Worm (Caenorhabditis elegans): ENCODE measurements around the gene sro-1.
A peak's percentile ranks its signal among the peaks of the same experiment; 100 is the strongest.

Gene sro-1

DNA sequence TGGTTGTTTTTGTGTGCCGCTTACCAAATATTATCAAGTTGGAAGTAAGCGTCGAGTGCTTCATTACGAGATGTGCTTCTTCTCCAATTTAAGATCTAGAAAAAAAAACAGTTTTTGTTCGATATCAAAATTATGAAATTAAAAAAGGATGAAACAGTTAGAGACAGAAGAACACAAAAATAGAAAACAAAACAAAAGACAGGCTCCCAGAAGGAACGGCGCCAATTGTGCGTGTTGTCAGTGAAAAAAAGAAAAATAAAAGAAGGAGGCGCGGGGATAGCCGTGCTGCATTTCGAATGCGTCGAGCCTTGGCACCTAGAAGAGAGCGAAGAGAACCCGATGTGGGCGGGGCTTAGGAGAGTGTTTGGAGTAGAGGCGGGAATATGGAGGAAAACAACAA, at the start of gene sro-1:
sro-1 (minus strand) TSS at position 101 of the 400 bp plus-strand sequence.
- TF ChIP-seq dao-5 (tag; optimal IDR thresholded peaks at IDR 0.05) (no peak), W03F9.2 (tag; optimal IDR thresholded peaks at IDR 0.05) (no peak), him-1 (tag; optimal IDR thresholded peaks at IDR 0.05) (no peak)

DNA sequence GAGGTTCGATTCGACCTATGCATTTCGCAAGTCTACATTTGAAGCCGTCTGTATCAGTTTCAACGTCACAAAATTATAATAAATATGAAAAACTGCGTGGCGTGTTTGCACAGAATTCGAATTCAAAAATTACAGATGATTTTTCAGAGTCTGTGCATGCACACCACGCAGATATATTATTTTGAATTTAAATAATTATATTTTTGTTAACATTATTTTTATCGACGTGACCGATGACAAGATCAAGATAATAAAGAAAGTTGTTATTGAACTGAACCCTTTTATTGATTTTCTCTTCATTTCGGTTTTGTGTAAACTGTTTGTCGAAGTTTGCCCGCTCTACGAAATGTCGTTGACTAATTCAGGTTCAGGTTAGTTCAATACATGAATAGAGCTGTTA, 39.6 kb upstream of the sro-1 start, which contains the start of gene C28F5.1:
C28F5.1 (plus strand) TSS at position 301 of the 400 bp plus-strand sequence.
- TF ChIP-seq him-1 (tag; optimal IDR thresholded peaks at IDR 0.05) (no peak), dao-5 (tag; optimal IDR thresholded peaks at IDR 0.05) (no peak), W03F9.2 (tag; optimal IDR thresholded peaks at IDR 0.05) (no peak)

DNA sequence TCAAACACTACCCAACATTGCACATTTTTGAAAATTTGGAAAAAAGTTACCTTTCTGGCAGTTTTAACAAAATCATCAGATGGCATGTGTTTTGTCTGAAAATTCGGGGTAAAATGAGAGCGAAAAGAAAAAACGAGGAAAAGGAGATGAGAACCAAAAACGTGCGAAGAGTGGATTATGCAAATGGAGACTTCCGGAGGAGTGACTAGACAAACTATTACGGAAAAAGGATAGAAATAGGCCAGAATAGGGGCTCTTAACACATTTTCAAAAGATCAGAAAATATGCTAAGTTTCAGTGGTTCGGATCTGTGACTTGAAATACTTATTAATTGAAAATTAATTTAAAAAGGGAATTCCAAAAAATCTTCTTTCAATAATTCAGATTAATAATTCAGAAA, 34.0 kb upstream of the sro-1 start, which contains the start of gene srab-14:
srab-14 (minus strand) TSS at position 101 of the 400 bp plus-strand sequence.
- TF ChIP-seq dao-5 (tag; optimal IDR thresholded peaks at IDR 0.05), result no peak
- no peak for TF ChIP-seq him-1 (tag; optimal IDR thresholded peaks at IDR 0.05)

DNA sequence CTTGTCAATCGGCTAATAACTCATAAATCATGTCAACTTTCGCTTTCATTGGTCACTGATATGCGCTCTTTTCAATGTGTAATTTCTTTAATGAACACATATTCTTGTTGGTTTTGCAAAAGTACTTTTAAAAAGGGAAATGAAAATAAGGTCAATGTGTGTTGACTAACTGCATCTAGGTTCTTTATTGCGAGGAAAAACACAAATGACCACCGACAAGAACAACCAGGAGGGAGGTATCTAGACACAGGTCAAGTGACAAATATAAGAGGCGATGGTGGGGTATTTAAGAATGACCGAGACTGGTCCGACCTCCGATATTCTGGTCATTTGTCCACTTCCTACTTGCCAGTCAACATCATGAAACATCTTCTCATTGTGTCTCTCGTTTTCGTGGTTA, 30.7 kb upstream of the sro-1 start, which contains the start of gene spi-1:
spi-1 (plus strand) TSS at position 178 of the 400 bp plus-strand sequence.
- TF ChIP-seq W03F9.2 (tag; optimal IDR thresholded peaks at IDR 0.05) (no peak), him-1 (tag; optimal IDR thresholded peaks at IDR 0.05) (no peak), dao-5 (tag; optimal IDR thresholded peaks at IDR 0.05) (no peak)

DNA sequence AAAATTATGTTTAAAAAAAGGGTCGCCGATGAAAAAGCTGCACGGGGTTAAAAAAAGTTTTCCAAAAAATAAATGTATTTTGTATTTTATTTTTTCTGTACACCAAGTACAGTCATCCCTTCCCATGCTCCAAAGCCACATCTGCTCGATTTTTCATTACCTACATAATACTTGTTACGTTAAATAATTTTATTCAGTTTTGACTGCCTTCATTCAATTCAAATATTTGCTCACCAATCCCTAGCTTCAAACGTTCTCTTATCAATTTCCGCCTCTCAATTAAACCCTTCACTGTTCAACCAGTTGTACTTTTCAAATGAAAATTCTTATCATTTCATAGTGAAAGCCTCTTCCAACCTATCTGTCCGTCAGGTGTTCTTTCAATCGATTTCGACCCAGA, 28.7 kb upstream of the sro-1 start, which contains the start of gene R10H1.1:
R10H1.1 (plus strand) TSS at position 301 of the 400 bp plus-strand sequence.
- no peak for TF ChIP-seq him-1 (tag; optimal IDR thresholded peaks at IDR 0.05)
- TF ChIP-seq dao-5 (tag; optimal IDR thresholded peaks at IDR 0.05), result no peak
- TF ChIP-seq W03F9.2 (tag; optimal IDR thresholded peaks at IDR 0.05), result no peak

DNA sequence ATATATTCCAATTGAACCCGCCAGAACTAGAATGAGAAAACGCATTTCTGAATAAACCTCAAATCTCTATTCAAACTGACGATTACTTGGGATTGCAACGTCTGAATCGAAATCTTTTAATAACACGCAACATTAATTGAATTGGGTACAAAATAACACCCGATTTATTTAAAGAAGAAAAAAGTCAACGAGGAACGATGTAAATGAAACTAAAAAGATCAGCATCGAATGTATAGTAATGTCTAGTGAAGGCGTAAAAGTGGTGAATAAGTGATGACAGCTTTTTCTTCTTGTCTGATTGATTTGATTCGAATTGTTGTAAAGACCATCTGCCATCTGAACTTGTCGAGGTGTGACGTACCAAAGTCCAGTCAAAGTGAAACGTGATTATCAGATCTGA, 28.2 kb upstream of the sro-1 start, which contains the start of gene nas-23:
nas-23 (minus strand) TSS at position 101 of the 400 bp plus-strand sequence.
- TF ChIP-seq dao-5 (tag; optimal IDR thresholded peaks at IDR 0.05), result no peak
- no peak for TF ChIP-seq him-1 (tag; optimal IDR thresholded peaks at IDR 0.05)
- TF ChIP-seq W03F9.2 (tag; optimal IDR thresholded peaks at IDR 0.05), result no peak

DNA sequence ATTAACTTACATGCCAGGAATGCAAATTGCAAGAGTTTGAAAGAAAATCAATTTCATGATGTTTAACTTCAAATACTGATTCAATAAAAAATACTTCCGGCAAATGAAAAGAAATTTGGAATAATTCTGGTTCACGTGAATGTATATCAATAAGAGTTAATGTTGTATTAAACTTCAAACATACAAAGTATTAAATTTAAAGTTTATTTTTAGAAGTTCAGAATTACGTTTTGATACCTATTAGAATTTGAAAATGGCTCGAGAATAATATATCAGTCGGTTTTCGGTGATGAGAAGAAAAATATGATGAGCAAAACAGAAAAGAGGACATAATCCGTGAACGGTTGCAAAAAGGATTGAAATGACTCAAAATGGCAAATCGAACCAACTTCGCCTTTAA, 24.2 kb upstream of the sro-1 start, which contains the start of gene D1022.9:
D1022.9 (minus strand) TSS at position 101 of the 400 bp plus-strand sequence.
- TF ChIP-seq W03F9.2 (tag; optimal IDR thresholded peaks at IDR 0.05) (no peak), him-1 (tag; optimal IDR thresholded peaks at IDR 0.05) (no peak), dao-5 (tag; optimal IDR thresholded peaks at IDR 0.05) (no peak)

DNA sequence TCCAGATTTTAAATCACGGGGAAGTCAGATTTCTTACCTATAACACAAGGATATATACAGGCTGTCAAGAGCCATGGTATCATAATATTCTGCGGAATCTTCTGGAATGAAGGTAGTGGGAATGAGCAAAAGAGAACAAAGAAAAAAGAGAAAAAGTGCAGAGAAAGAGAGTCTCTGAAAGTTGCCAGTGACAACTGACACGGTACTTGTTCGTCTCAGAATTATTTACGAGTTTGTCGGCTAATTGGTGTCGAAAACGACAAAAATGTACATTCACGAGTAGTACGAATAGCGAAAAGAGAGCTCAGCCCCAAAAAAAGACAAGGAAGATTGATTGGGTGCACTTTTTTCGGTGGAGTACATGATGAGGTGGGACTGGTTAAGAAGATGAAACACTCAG, 17.6 kb upstream of the sro-1 start, which contains the start of gene cah-2:
cah-2 (minus strand) TSS at position 101 of the 400 bp plus-strand sequence.
- TF ChIP-seq W03F9.2 (tag; optimal IDR thresholded peaks at IDR 0.05), result no peak
- no peak for TF ChIP-seq dao-5 (tag; optimal IDR thresholded peaks at IDR 0.05)
- no peak for TF ChIP-seq him-1 (tag; optimal IDR thresholded peaks at IDR 0.05)

DNA sequence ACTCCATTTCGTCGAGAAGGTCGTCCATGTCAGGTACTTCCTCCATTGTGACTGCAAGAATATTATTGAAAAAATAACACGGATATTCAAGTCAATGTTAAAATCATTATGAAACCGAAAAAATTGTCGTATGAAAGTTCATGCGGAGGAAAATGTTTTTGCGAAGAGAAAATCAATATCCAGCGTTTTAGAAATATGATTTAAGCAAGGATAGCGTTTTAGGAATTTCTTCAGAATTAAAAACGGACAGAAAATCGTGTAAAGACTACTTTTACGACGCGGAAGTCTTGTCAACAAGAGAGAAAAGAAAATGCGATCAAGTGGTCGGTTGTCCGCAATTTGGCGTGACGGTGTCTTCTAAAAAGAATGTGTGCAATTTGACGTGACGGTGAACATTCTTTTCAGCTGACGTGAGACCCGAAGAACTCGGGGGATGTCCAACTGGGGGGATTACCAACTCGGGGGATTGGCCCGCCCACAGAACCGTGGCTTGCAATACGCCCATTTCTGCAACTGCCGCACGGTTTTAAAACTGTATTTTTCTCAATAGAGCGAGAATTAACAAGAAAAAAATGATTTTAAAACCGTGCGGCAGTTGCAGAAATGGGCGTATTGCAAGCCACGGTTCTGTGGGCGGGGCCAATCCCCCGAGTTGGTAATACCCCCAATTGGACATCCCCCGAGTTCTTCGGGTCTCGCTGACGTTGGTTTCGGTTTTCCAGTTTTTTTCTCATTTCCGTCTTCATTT, 13.2 kb upstream of the sro-1 start, which contains the start of the genes aka-1 and ubc-6:
aka-1 (minus strand) TSS at position 51 of the 748 bp plus-strand sequence.
ubc-6 (plus strand) TSS at position 701 of the 748 bp plus-strand sequence.
- peak; percentile 78 for TF ChIP-seq him-1 (tag; optimal IDR thresholded peaks at IDR 0.05)
- peak; percentile 71 for TF ChIP-seq W03F9.2 (tag; optimal IDR thresholded peaks at IDR 0.05)
- peak; percentile 7 for TF ChIP-seq dao-5 (tag; optimal IDR thresholded peaks at IDR 0.05)

DNA sequence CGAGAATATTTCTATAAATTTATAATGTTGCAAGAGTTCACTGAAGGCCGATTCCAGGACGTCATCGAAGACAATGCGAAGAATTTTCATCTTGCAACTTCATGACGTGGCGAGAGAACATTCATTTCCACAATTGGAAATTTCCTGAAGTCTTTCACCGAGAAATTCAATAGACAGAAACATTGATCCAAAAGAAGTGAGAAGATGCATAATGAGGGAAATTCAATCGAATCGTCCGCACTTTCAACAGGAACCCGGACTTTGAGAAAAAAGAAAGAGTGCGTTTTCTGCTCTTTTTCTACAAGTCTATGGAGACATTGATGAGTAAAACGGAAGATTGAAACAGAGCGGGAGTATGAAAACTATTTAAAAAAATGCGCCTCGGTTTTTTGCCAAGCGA, 3.9 kb upstream of the sro-1 start:
- TF ChIP-seq him-1 (tag; optimal IDR thresholded peaks at IDR 0.05) (no peak), W03F9.2 (tag; optimal IDR thresholded peaks at IDR 0.05) (no peak), dao-5 (tag; optimal IDR thresholded peaks at IDR 0.05) (no peak)

DNA sequence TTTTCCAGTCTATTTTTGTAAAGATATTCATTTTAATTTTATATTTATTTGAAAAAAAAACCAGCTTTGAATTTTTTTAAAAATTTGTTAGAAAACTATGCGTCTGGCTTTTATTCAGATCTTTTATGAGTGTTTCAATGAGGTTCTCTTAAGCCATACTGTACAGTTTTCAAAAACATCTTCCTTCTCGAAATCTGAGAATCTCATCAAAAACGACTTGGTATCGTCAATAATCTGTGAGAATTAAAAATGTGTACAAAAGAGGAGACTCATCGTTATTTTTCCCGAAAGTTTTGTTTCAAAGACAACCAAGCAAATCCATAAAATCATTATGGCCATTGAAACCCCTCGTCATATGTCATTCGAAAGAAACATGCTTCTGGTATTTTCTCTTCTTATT, 6.2 kb downstream of the sro-1 start, which contains the start of gene D1022.2:
D1022.2 (plus strand) TSS at position 301 of the 400 bp plus-strand sequence.
- TF ChIP-seq him-1 (tag; optimal IDR thresholded peaks at IDR 0.05), result no peak
- TF ChIP-seq dao-5 (tag; optimal IDR thresholded peaks at IDR 0.05), result no peak
- TF ChIP-seq W03F9.2 (tag; optimal IDR thresholded peaks at IDR 0.05), result no peak

DNA sequence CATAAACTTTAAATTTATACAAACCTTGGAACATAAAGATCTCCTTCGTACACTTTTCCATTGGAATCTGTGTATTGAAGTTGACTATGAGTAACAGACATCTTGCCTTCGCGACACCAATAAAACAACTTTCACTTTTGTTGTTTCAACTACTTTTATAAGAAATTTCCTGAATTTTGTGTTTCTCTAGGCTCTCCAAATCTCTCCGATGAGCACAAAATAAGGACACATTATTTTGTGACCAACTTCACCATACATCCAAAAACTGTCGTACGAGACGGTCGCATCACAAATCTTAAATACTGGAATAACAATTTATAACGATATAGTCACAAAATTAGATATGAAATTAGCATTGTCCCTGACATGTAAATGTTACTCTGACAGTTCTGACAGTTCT, 6.7 kb downstream of the sro-1 start, which contains the start of gene D1022.5:
D1022.5 (minus strand) TSS at position 101 of the 400 bp plus-strand sequence.
- TF ChIP-seq him-1 (tag; optimal IDR thresholded peaks at IDR 0.05) (no peak), W03F9.2 (tag; optimal IDR thresholded peaks at IDR 0.05) (no peak), dao-5 (tag; optimal IDR thresholded peaks at IDR 0.05) (no peak)

DNA sequence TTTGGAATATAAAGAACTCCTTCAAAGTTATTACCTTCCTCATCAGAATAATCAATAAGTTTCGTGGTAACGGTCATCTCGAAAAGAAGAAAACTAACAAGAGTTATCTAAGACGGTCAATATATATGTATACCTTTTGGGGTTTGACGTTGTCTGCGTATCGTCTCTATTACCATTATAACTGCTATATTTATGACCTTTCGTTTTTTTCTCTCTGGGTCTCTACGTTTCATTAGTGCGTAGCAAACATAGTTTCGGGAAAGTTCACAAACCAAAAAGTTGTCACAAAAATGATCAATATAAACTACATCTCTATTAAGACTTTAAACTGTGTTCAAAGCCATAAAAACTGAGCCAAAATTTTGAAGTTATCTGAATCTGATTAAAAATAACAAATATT, 8.2 kb downstream of the sro-1 start, which contains the start of gene D1022.4:
D1022.4 (minus strand) TSS at position 83 of the 400 bp plus-strand sequence.
- no peak for TF ChIP-seq W03F9.2 (tag; optimal IDR thresholded peaks at IDR 0.05)
- TF ChIP-seq him-1 (tag; optimal IDR thresholded peaks at IDR 0.05), result no peak
- no peak for TF ChIP-seq dao-5 (tag; optimal IDR thresholded peaks at IDR 0.05)

DNA sequence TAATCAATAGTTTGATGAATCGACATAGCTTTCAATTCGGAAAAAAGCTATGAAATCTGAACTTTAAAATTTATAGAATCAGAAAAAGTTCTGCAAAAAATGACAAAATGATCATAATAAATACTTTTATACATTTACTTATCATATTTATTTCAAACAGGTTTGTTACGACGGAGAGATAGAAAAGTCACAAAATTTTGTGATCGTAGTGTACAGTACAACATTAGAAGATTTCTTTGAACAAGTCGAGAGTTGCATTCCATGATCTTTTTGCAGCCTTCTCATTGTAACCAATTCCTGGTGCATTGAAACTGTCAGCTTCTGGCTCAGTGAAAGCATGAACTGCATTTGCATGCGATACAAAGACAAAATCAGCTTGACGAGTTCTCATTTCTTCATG, 9.2 kb downstream of the sro-1 start, which contains the start of gene D1022.3:
D1022.3 (minus strand) TSS at position 101 of the 400 bp plus-strand sequence.
- no peak for TF ChIP-seq dao-5 (tag; optimal IDR thresholded peaks at IDR 0.05)

Data from whole organism, L4/young adult.